Worm (Caenorhabditis elegans) whole organism, L4/young adult: ENCODE results near the gene hlh-19.

Source experiments
- W03F9.2 ChIP-seq: fragments of 150-350 bp; optimal IDR thresholded peaks from 2 replicates; lab custom pipeline; 2014; ENCODE audit warnings: missing biosample characterization, missing genetic modification characterization
- dao-5 ChIP-seq: sonication (generic microtip); optimal IDR thresholded peaks from 2 replicates; lab custom pipeline; 2016; ENCODE audit warnings: missing genotype, missing genetic modification characterization, moderate library complexity, missing compliant biosample characterization
- him-1 ChIP-seq: sonication (generic microtip); optimal IDR thresholded peaks from 2 replicates; lab custom pipeline; 2016; ENCODE audit warnings: missing genotype, missing genetic modification reagents, missing genetic modification characterization, missing compliant biosample characterization

ce11 chrX:571367-571766, 14.3 kb upstream of the hlh-19 start:
- TF ChIP-seq him-1 (tag; lab: Kevin White, UChicago) (no peak), W03F9.2 (tag; lab: Kevin White, UChicago) (no peak), dao-5 (tag; lab: Kevin White, UChicago) (no peak)
